Worm (Caenorhabditis elegans): Measurements from ENCODE around the gene ZC395.11.

DNA sequence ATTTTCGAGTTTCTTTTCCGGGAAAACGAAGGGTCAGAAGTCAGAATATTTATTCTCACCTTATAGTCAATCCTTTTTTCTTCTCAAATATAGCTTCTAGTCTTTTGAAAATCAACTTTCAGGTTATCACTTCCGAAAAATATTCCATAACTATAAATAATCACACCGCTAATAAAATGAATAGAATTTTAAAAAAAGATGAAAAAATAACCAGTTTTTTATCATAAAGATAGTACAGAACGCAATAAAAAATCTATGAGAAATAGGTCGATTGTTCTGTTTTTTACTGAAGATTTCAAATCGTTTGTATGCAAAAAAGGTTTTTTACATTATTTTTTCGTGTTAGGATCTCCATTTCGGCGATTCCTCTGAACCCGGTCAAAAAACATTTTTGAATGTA lies 4.1 kb upstream of the ZC395.11 start:
- TF ChIP-seq W03F9.2 (tag; optimal IDR thresholded peaks at IDR 0.05) (no peak), him-1 (tag; optimal IDR thresholded peaks at IDR 0.05) (no peak)

Measured in whole organism, L4/young adult.